Worm (Caenorhabditis elegans) whole organism, L3 larva: ENCODE measurements around the gene mrp-4.

ENCODE experiments used
- R02D3.7 ChIP-seq: fragments of 150-350 bp; optimal IDR thresholded peaks from 2 replicates; lab custom pipeline; 2014; ENCODE audit warnings: missing biosample characterization, missing genetic modification characterization
- ama-1 ChIP-seq: fragments of 150-350 bp; optimal IDR thresholded peaks from 2 replicates; lab custom pipeline; 2018
- ceh-28 ChIP-seq: fragments of 150-350 bp; optimal IDR thresholded peaks from 2 replicates; lab custom pipeline; 2014; ENCODE audit warnings: missing biosample characterization, missing genetic modification reagents, missing genetic modification characterization
- ceh-82 ChIP-seq: fragments of 150-350 bp; optimal IDR thresholded peaks from 2 replicates; lab custom pipeline; 2014; ENCODE audit warnings: missing biosample characterization, missing genetic modification characterization
- egl-27 ChIP-seq: sonication (generic microtip); optimal IDR thresholded peaks from 4 replicates; lab custom pipeline; 2017; ENCODE audit warnings: missing biosample characterization, missing genetic modification reagents, missing genetic modification characterization
- egl-5 ChIP-seq: fragments of 150-350 bp; optimal IDR thresholded peaks from 2 replicates; lab custom pipeline; 2017; ENCODE audit warnings: missing biosample characterization, missing genetic modification reagents, missing genetic modification characterization, inconsistent platforms
- elt-2 ChIP-seq: sonication (generic microtip); optimal IDR thresholded peaks from 2 replicates; lab custom pipeline; 2016; ENCODE audit warnings: missing genetic modification reagents, mild to moderate bottlenecking, missing genetic modification characterization, missing compliant biosample characterization
- eor-1 ChIP-seq, 2 experiments: fragments of 150-350 bp; optimal IDR thresholded peaks; 2 replicates each; lab custom pipeline; 2014 to 2018; ENCODE audit warnings: missing biosample characterization in 2 of 2, missing genetic modification characterization in 2 of 2
- fkh-10 ChIP-seq: sonication (generic microtip); optimal IDR thresholded peaks from 2 replicates; lab custom pipeline; 2017; ENCODE audit warnings: missing biosample characterization, missing genetic modification reagents, missing genetic modification characterization
- fos-1 ChIP-seq: fragments of 150-350 bp; optimal IDR thresholded peaks from 2 replicates; lab custom pipeline; 2014; ENCODE audit warnings: missing biosample characterization, missing genetic modification characterization
- hmg-11 ChIP-seq: sonication (generic microtip); optimal IDR thresholded peaks from 2 replicates; lab custom pipeline; 2016; ENCODE audit warnings: missing genetic modification characterization, missing compliant biosample characterization
- jun-1 ChIP-seq: fragments of 150-350 bp; optimal IDR thresholded peaks from 2 replicates; lab custom pipeline; 2014; ENCODE audit warnings: missing biosample characterization, missing genetic modification reagents, missing genetic modification characterization
- lin-15B ChIP-seq: fragments of 150-350 bp; optimal IDR thresholded peaks from 2 replicates; lab custom pipeline; 2014; ENCODE audit warnings: missing biosample characterization, missing genetic modification characterization
- lin-39 ChIP-seq: fragments of 150-350 bp; optimal IDR thresholded peaks from 2 replicates; lab custom pipeline; 2018; ENCODE audit warnings: missing biosample characterization, missing genetic modification reagents, missing genetic modification characterization
- mdl-1 ChIP-seq: fragments of 150-350 bp; optimal IDR thresholded peaks from 2 replicates; lab custom pipeline; 2014; ENCODE audit warnings: missing biosample characterization, missing genetic modification characterization
- mml-1 ChIP-seq: fragments of 150-350 bp; sonication (generic microtip); optimal IDR thresholded peaks from 3 replicates; lab custom pipeline; 2014; ENCODE audit warnings: missing biosample characterization, missing genetic modification characterization
- nfya-1 ChIP-seq: sonication (generic microtip); optimal IDR thresholded peaks from 2 replicates; lab custom pipeline; 2017; ENCODE audit warnings: missing genetic modification characterization, mild to moderate bottlenecking, missing compliant biosample characterization, antibody characterized with exemption, moderate library complexity; ENCODE audit not compliant: insufficient read depth
- nhr-11 ChIP-seq: fragments of 150-350 bp; optimal IDR thresholded peaks from 2 replicates; lab custom pipeline; 2014; ENCODE audit warnings: missing biosample characterization, missing genetic modification characterization
- nhr-12 ChIP-seq: fragments of 150-350 bp; optimal IDR thresholded peaks from 2 replicates; lab custom pipeline; 2014; ENCODE audit warnings: missing biosample characterization, missing genetic modification characterization
- nhr-25 ChIP-seq: sonication (generic microtip); optimal IDR thresholded peaks from 2 replicates; lab custom pipeline; 2017; ENCODE audit warnings: missing biosample characterization, missing genetic modification characterization
- nhr-43 ChIP-seq: sonication (generic microtip); optimal IDR thresholded peaks from 2 replicates; lab custom pipeline; 2016; ENCODE audit warnings: mild to moderate bottlenecking, missing genetic modification characterization, missing compliant biosample characterization; ENCODE audit not compliant: poor library complexity, severe bottlenecking
- nhr-67 ChIP-seq: fragments of 150-350 bp; optimal IDR thresholded peaks from 2 replicates; lab custom pipeline; 2014; ENCODE audit warnings: missing biosample characterization, missing genetic modification characterization
- nhr-77 ChIP-seq: fragments of 150-350 bp; optimal IDR thresholded peaks from 2 replicates; lab custom pipeline; 2014; ENCODE audit warnings: missing biosample characterization, missing genetic modification characterization
- pha-4 ChIP-seq: fragments of 150-350 bp; optimal IDR thresholded peaks from 2 replicates; lab custom pipeline; 2014; ENCODE audit warnings: missing biosample characterization, missing genetic modification reagents, missing genetic modification characterization
- pqm-1 ChIP-seq: fragments of 150-350 bp; optimal IDR thresholded peaks from 2 replicates; lab custom pipeline; 2017; ENCODE audit warnings: missing biosample characterization, missing genetic modification characterization, inconsistent platforms
- sea-2 ChIP-seq: fragments of 150-350 bp; sonication (generic microtip); optimal IDR thresholded peaks from 4 replicates; lab custom pipeline; 2014; ENCODE audit warnings: missing biosample characterization, missing genetic modification reagents, missing genetic modification characterization
- skn-1 ChIP-seq: fragments of 150-350 bp; optimal IDR thresholded peaks from 2 replicates; lab custom pipeline; 2014; ENCODE audit warnings: missing biosample characterization, missing genetic modification characterization
- tbx-2 ChIP-seq: sonication (generic microtip); optimal IDR thresholded peaks from 2 replicates; lab custom pipeline; 2016; ENCODE audit warnings: mild to moderate bottlenecking, missing genetic modification characterization, missing compliant biosample characterization
- unc-62 ChIP-seq: fragments of 150-350 bp; sonication (generic microtip); optimal IDR thresholded peaks from 4 replicates; lab custom pipeline; 2014; ENCODE audit warnings: missing biosample characterization, missing genetic modification reagents, missing genetic modification characterization
- zag-1 ChIP-seq: fragments of 150-350 bp; optimal IDR thresholded peaks from 2 replicates; lab custom pipeline; 2014; ENCODE audit warnings: missing biosample characterization, missing genetic modification characterization
- ztf-11 ChIP-seq: fragments of 150-350 bp; optimal IDR thresholded peaks from 2 replicates; lab custom pipeline; 2014; ENCODE audit warnings: missing biosample characterization, missing genetic modification characterization
- ztf-4 ChIP-seq: fragments of 150-350 bp; optimal IDR thresholded peaks from 2 replicates; lab custom pipeline; 2014; ENCODE audit warnings: missing biosample characterization, missing genetic modification characterization

Gene mrp-4

DNA sequence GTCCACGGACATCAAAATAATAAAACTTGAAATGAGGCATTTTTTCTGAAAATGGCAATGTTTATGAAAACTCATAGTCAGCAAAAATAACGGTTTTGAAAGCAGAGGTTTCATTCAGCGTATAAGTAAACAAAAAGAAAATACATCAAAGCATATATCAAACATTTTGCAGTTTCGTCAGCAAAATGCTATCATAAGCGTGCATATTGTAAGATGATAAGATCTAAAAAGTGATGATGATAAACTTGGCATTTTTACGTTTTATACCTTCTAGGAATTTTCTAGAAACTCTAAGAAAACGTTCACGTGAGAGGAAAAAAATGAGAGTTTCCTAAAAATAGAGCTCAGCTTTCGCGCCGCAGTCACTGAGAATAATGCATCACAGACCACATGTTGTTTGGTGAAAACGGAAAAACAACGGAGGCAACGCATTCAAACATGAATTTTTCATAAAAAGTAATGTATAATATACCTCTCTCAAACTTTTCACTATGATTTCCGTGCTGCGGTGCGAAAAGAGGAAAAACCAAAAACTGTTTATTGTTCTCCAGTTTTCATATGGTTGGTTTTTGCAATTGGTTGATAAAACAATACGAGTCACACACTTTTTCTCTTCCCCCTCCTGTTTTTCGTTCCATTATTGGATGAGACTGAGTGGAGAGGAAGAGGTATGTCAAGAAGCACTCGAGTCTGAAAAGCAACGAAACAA, 21.0 kb upstream of the mrp-4 start, which contains the start of the genes gst-36 and R07B1.5:
Gene gst-36, minus strand, starts transcription at position 45 of the 709 bp plus-strand sequence.
Gene R07B1.5, plus strand, starts transcription at position 665 of the 709 bp plus-strand sequence.
- TF ChIP-seq elt-2 (tag; lab: Kevin White, UChicago), result peak; percentile 80
- peak; percentile 0 for TF ChIP-seq fos-1 (tag; lab: Kevin White, UChicago)
- TF ChIP-seq nhr-11, result no peak
- TF ChIP-seq pqm-1, result peak; percentile 47
- no peak for TF ChIP-seq ztf-4 (tag; lab: Kevin White, UChicago)
- no peak for TF ChIP-seq egl-5 (tag; lab: Kevin White, UChicago)
- peak; percentile 47 for TF ChIP-seq pha-4
- TF ChIP-seq ceh-82 (tag; lab: Kevin White, UChicago), result no peak

DNA sequence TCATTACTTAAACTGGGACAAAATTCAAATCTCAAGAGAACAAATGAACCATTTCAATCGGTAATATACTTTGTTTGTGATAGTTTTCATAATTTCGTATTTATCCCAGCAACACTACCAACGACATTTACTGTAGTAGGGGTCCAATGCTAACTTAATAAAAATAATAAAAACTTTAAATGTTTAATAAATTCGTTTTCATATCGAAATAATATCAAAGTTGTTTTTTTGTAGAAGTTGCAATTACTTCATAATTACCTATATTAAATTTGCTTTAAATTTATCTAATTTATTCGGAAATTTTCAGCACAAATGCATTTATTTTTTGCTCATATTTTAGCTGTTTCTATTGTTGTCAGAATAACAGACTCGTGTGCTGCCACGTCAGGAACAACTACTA, 17.7 kb upstream of the mrp-4 start, which contains the start of gene R07B1.6:
Gene R07B1.6, plus strand, starts transcription at position 301 of the 400 bp plus-strand sequence.
- TF ChIP-seq mdl-1 (no peak), unc-62 (GFP tag; lab: Kevin White, UChicago) (no peak), eor-1 (tag; optimal IDR thresholded peaks at IDR 0.05; lab: Kevin White, UChicago) (no peak), mml-1 (no peak), nhr-77 (tag; lab: Kevin White, UChicago) (no peak), pqm-1 (no peak), lin-15B (tag; lab: Kevin White, UChicago) (no peak), ceh-82 (tag; lab: Kevin White, UChicago) (no peak), zag-1 (tag; lab: Kevin White, UChicago) (no peak), nhr-12 (tag; lab: Kevin White, UChicago) (no peak), tbx-2 (tag; lab: Kevin White, UChicago) (no peak), ztf-11 (tag; lab: Kevin White, UChicago) (no peak), nhr-25 (tag; lab: Kevin White, UChicago) (no peak), ama-1 (lab: Kevin White, UChicago) (no peak), hmg-11 (tag; lab: Kevin White, UChicago) (no peak), pha-4 (no peak), ceh-28 (tag; lab: Kevin White, UChicago) (no peak), nfya-1 (no peak), jun-1 (tag; lab: Kevin White, UChicago) (no peak)

DNA sequence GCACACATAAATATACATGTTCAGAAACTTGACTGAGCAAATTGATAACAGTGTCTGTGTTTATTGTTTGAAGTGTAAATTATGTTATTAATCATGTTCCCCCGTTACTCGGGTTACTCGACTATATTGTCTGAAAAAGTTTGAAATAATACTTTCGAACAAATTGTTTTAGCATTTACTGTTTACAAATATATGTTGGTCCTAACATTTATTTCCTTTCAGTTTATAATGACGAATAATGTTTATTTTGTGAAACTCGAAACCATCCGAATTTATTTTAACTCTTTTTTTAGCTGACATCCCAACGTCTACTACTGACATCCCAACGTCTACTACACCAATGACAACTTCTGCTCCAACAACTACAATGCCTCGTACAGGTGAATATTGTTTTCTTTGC, 15.3 kb upstream of the mrp-4 start, which contains the start of gene R07B1.7:
Gene R07B1.7, plus strand, starts transcription at position 301 of the 400 bp plus-strand sequence.
- TF ChIP-seq skn-1 (tag; lab: Kevin White, UChicago), result no peak

DNA sequence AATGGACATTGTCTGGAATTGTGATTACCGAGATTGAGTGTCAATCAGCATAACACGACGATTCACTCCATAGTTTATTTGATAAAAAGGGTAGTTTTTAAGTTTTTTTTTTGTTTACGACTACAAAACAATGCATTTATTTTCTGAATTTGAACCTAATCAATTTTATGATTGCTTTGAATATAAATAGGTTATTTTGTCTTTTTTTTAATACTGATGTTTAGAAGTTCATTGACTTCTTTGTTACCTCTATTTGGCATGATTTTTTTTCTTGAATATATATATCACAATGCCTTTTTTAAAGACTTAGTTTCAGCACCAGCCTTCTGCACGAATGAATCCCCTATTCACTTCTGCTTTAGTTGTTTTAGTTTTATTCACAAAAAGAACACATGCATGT, 14.6 kb upstream of the mrp-4 start, which contains the start of gene R07B1.13:
Gene R07B1.13, plus strand, starts transcription at position 301 of the 400 bp plus-strand sequence.
- TF ChIP-seq ama-1 (lab: Kevin White, UChicago), result no peak
- no peak for TF ChIP-seq nhr-67 (tag; lab: Kevin White, UChicago)
- TF ChIP-seq R02D3.7 (tag; lab: Kevin White, UChicago), result no peak
- TF ChIP-seq sea-2, result no peak
- no peak for TF ChIP-seq egl-27 (tag; lab: Kevin White, UChicago)
- TF ChIP-seq nfya-1, result no peak
- TF ChIP-seq fkh-10 (GFP tag; lab: Kevin White, UChicago), result no peak
- no peak for TF ChIP-seq nhr-43 (tag; lab: Kevin White, UChicago)
- no peak for TF ChIP-seq tbx-2 (tag; lab: Kevin White, UChicago)
- TF ChIP-seq nhr-25 (tag; lab: Kevin White, UChicago), result no peak
- TF ChIP-seq lin-39, result no peak
- TF ChIP-seq skn-1 (tag; lab: Kevin White, UChicago), result no peak
- no peak for TF ChIP-seq mdl-1
- no peak for TF ChIP-seq zag-1 (tag; lab: Kevin White, UChicago)
- TF ChIP-seq, all 47 proteins: peak for 0

DNA sequence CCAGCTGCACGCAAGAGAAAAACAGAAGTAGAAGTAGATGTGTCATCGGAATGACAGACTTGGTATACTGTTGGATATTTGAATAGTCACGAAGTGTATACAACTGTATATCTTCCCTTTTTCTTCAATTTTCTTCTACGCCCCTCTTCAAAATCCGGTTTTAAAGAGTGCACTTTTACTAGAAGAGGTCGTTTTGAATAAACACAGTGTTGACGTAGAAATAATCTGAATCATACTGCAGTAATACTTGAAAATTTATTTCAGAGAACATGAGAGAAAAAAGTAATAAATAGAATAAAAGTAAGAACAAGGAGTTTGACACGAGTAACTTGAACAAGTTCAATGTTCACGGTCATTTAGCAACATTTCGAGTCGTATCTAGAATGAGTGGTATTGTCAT, 11.5 kb upstream of the mrp-4 start, which contains the start of gene R07B1.8:
Gene R07B1.8, minus strand, starts transcription at position 101 of the 400 bp plus-strand sequence.
- TF ChIP-seq ztf-4 (tag; lab: Kevin White, UChicago) (no peak), nhr-43 (tag; lab: Kevin White, UChicago) (no peak), egl-27 (tag; lab: Kevin White, UChicago) (no peak)
